Worm (Caenorhabditis elegans): ENCODE data around the gene par-3.

DNA sequence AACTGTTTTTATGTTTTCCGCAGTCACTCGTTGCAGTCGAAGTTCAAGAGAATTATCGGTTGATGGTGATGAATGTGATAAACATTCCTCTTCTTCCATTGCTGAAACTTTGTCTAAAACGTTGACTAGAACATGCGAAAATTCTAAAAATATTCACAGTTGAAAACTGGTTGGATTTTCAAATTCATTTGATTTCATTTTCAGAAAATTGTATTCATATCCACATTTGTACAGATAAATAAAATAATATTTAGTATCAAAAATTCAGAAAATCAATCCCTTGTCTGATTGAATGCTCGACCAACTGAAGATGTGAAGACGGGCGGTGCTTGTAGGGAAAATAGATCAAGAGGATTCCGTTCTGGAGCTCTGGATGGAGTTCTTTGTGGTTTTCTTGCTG lies 13.8 kb downstream of the par-3 start, which contains the start of gene F54E7.9:
- no peak for TF ChIP-seq lsy-2 (tag; optimal IDR thresholded peaks at IDR 0.05)
- no peak for TF ChIP-seq mab-5 (tag; optimal IDR thresholded peaks at IDR 0.05)
- no peak for TF ChIP-seq elt-1 (tag; optimal IDR thresholded peaks at IDR 0.05; ENCODE audit: borderline replicate concordance, insufficient read depth)
- TF ChIP-seq nhr-12 (tag; optimal IDR thresholded peaks at IDR 0.05): no peak

Data from whole organism, mixed stage, embryonic.